Fruit fly (Drosophila melanogaster): ENCODE measurements around the gene snz.

- no peak for TF ChIP-seq Sox102F (GFP tag; optimal IDR thresholded peaks at IDR 0.05)
- no peak for TF ChIP-seq CG10669 (GFP tag; optimal IDR thresholded peaks at IDR 0.05)
- no peak for TF ChIP-seq CG8119 (GFP tag; IDR thresholded peaks at IDR 0.05)
- TF ChIP-seq salr (GFP tag; optimal IDR thresholded peaks at IDR 0.05), result no peak
- no peak for TF ChIP-seq dac (GFP tag; optimal IDR thresholded peaks at IDR 0.05)
- TF ChIP-seq CG7368 (GFP tag; optimal IDR thresholded peaks at IDR 0.05), result no peak
Measured at dm6 chrX:7963724-7964123, 51.8 kb downstream of the snz start, which contains the start of gene sn.

Measured in whole organism, prepupa.